Fruit fly (Drosophila melanogaster): ENCODE data around the gene CG7523.

DNA sequence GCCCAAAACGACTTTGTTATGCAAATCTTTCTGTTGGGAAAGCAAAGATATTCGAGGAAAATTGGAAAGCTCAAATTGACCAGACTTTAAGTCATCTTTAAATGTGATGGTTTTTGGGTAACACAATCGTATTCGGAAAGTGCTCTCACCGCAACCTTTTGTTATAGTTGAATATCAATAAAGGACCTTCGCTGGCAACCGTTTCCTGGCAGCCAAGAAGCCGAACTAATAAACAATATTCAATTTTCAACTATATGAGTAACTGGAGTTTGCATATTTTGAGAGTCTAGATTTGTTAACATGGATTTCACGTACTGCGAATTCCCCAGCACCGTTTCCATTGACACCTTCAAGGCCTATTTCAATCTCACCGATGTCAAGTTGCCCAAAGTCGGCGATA lies 43.9 kb downstream of the CG7523 start, which contains the start of gene CG14325:
- no peak for TF ChIP-seq cic (GFP tag; optimal IDR thresholded peaks at IDR 0.05)
- no peak for TF ChIP-seq CG5204 (GFP tag; optimal IDR thresholded peaks at IDR 0.05)
- TF ChIP-seq CG1620 (GFP tag; optimal IDR thresholded peaks at IDR 0.05): no peak
- TF ChIP-seq Clk (GFP tag; optimal IDR thresholded peaks at IDR 0.05): no peak
- no peak for TF ChIP-seq CG12768 (GFP tag; optimal IDR thresholded peaks at IDR 0.05)
- TF ChIP-seq CG7045 (GFP tag; optimal IDR thresholded peaks at IDR 0.05): no peak

Data from whole organism, adult.